Fruit fly (Drosophila melanogaster): ENCODE results near the gene CG15317.

Gene CG15317

DNA sequence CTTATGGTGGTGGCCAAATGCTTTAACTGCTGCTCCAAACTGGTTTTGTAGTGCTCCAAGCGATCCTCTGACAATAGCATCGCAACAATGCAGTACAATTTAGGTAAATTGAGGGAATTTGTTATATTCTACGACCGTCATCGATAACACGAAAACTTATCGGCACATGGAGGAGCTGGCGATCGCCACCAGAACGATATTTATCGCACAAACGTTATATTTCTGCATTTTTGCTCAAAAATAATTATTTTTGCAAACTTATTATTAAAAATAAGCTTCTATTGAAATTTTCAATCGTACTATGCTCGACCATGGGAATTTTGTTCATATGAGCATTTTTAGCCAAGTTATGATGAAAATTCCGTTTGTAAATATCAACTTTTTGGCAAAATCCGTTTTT, at the start of gene CG15317 (continued):
- peak; percentile 73; the same call in 2 of the 3 replicates for TF ChIP-seq Doc3 (GFP tag; IDR thresholded peaks at IDR 0.05; ENCODE audit: partially characterized antibody)
- peak; percentile 80 for TF ChIP-seq Dref (GFP tag; IDR thresholded peaks at IDR 0.05)
- TF ChIP-seq hb (GFP tag; IDR thresholded peaks at IDR 0.05; ENCODE audit: partially characterized antibody), result peak; percentile 61; the same call in 1 of the 3 replicates
- TF ChIP-seq CG6791 (GFP tag; IDR thresholded peaks at IDR 0.05; ENCODE audit: partially characterized antibody), result peak; percentile 71
- TF ChIP-seq CG17186 (GFP tag; optimal IDR thresholded peaks at IDR 0.05), result no peak
- TF ChIP-seq Asciz (GFP tag; optimal IDR thresholded peaks at IDR 0.05), result no peak
- no peak for TF ChIP-seq Optix (GFP tag; IDR thresholded peaks at IDR 0.05)
- TF ChIP-seq Dfd (GFP tag; optimal IDR thresholded peaks at IDR 0.05), result no peak
- TF ChIP-seq exex (tag; optimal IDR thresholded peaks at IDR 0.05), result no peak
- TF ChIP-seq knrl (GFP tag; IDR thresholded peaks at IDR 0.05; ENCODE audit: partially characterized antibody), result peak; percentile 70; the same call in 2 of the 3 replicates
- TF ChIP-seq gcm2 (GFP tag; optimal IDR thresholded peaks at IDR 0.05), result no peak
- TF ChIP-seq CG7839 (tag; optimal IDR thresholded peaks at IDR 0.05), result no peak
- TF ChIP-seq CG2116 (GFP tag; optimal IDR thresholded peaks at IDR 0.05), result peak; percentile 21
- peak; percentile 74 for TF ChIP-seq zen2 (GFP tag; IDR thresholded peaks at IDR 0.05; ENCODE audit: partially characterized antibody)
- TF ChIP-seq hbn (GFP tag; IDR thresholded peaks at IDR 0.05; ENCODE audit: partially characterized antibody), result peak; percentile 78
- TF ChIP-seq Hsf (GFP tag; optimal IDR thresholded peaks at IDR 0.05), result no peak
- peak; percentile 83 for TF ChIP-seq CG13287 (GFP tag; IDR thresholded peaks at IDR 0.05; ENCODE audit: partially characterized antibody)
- TF ChIP-seq ems (GFP tag; optimal IDR thresholded peaks at IDR 0.05), result no peak
- TF ChIP-seq dati (GFP tag; IDR thresholded peaks at IDR 0.05), result no peak
- no peak for TF ChIP-seq eve (GFP tag; optimal IDR thresholded peaks at IDR 0.05)
- peak; percentile 59 for TF ChIP-seq CG9932 (GFP tag; IDR thresholded peaks at IDR 0.05)
- TF ChIP-seq CG3407 (GFP tag; optimal IDR thresholded peaks at IDR 0.05), result no peak
- no peak for TF ChIP-seq CG7556 (GFP tag; optimal IDR thresholded peaks at IDR 0.05)
- TF ChIP-seq ssp (GFP tag; IDR thresholded peaks at IDR 0.05), result no peak
- TF ChIP-seq CG3995 (GFP tag; optimal IDR thresholded peaks at IDR 0.05), result no peak
- no peak for TF ChIP-seq Bdp1 (GFP tag; optimal IDR thresholded peaks at IDR 0.05)

DNA sequence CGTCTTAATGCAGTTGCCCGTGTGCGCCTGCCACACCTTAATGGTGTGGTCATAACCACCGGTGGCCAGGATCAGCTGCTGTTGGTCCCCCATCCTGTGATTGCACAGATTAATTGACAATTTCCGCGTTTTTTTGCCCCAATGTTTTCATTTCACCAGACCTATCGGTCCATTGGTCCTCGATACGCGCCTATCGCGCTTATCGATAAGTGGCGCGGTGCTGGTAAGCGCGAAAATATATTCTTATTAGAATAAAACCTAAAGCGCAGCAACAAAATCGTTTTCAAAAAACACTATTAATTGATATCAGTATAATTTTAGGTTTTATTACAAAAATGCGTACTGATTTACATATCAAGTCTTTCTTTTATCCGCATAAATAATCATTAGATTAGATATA, 49.4 kb upstream of the CG15317 start, which contains the start of gene Lst8:
Gene Lst8, minus strand, starts transcription at position 187 of the 400 bp plus-strand sequence.
- TF ChIP-seq unc-4 (GFP tag; IDR thresholded peaks at IDR 0.05; ENCODE audit: partially characterized antibody) (peak; percentile 69), Rfx (GFP tag; IDR thresholded peaks at IDR 0.05) (peak; percentile 39; the same call in 1 of the 2 replicates), CG3995 (GFP tag; optimal IDR thresholded peaks at IDR 0.05) (peak; percentile 26), Ets97D (GFP tag; optimal IDR thresholded peaks at IDR 0.05) (peak; percentile 32), CG34224 (GFP tag; IDR thresholded peaks at IDR 0.05; ENCODE audit: partially characterized antibody) (peak; percentile 75), Hr78 (GFP tag; optimal IDR thresholded peaks at IDR 0.05) (no peak), hb (GFP tag; IDR thresholded peaks at IDR 0.05; ENCODE audit: partially characterized antibody) (peak; percentile 38; the same call in 1 of the 3 replicates), CG32532 (GFP tag; IDR thresholded peaks at IDR 0.05) (no peak), CG31441 (GFP tag; IDR thresholded peaks at IDR 0.05) (no peak), Fer1 (GFP tag; optimal IDR thresholded peaks at IDR 0.05) (peak; percentile 2), HLH4C (GFP tag; IDR thresholded peaks at IDR 0.05; ENCODE audit: partially characterized antibody) (peak; percentile 75), Bgb (GFP tag; IDR thresholded peaks at IDR 0.05; ENCODE audit: partially characterized antibody) (peak; percentile 65), CG11504 (tag; optimal IDR thresholded peaks at IDR 0.05) (no peak), lab (GFP tag; optimal IDR thresholded peaks at IDR 0.05) (no peak), CG12659 (GFP tag; optimal IDR thresholded peaks at IDR 0.05) (peak; percentile 6), mld (GFP tag; IDR thresholded peaks at IDR 0.05; ENCODE audit: partially characterized antibody) (0 out of 3 replicates have a peak, but pooled peaks have one; percentile 46), CG16813 (GFP tag; IDR thresholded peaks at IDR 0.05; ENCODE audit: partially characterized antibody) (peak; percentile 64), hbn (GFP tag; IDR thresholded peaks at IDR 0.05; ENCODE audit: partially characterized antibody) (peak; percentile 62), Dp (GFP tag; optimal IDR thresholded peaks at IDR 0.05) (peak; percentile 78), MESR4 (GFP tag; optimal IDR thresholded peaks at IDR 0.05) (peak; percentile 48), D (optimal IDR thresholded peaks at IDR 0.05) (no peak), D (GFP tag; optimal IDR thresholded peaks at IDR 0.05) (no peak), slbo (GFP tag; IDR thresholded peaks at IDR 0.05) (no peak; the same call in 1 of the 2 replicates), CG2116 (GFP tag; optimal IDR thresholded peaks at IDR 0.05) (peak; percentile 26), CG42726 (GFP tag; IDR thresholded peaks at IDR 0.05; ENCODE audit: partially characterized antibody) (0 out of 2 replicates have a peak, but pooled peaks have one; percentile 9), HmgZ (tag; optimal IDR thresholded peaks at IDR 0.05) (peak; percentile 22), CG17186 (GFP tag; optimal IDR thresholded peaks at IDR 0.05) (peak; percentile 18)

Data from whole organism, embryonic.